Fruit fly (Drosophila melanogaster): ENCODE measurements around the gene CG13841.
A peak's percentile ranks its signal among the peaks of the same experiment; 100 is the strongest.

The CG13841 gene

dm6 chr3R:22750534-22750947, 17.0 kb downstream of the CG13841 start, which contains the start of the genes rumi, CG7029 and Usp12-46 (continued):
- TF ChIP-seq usp (GFP tag; optimal IDR thresholded peaks at IDR 0.05) (no peak), CG10267 (tag; optimal IDR thresholded peaks at IDR 0.05) (peak; percentile 80), Deaf1 (tag; optimal IDR thresholded peaks at IDR 0.05) (no peak), otp (GFP tag; IDR thresholded peaks at IDR 0.05) (peak; percentile 72; the same call in 2 of the 3 replicates), CG10959 (GFP tag; IDR thresholded peaks at IDR 0.05) (peak; percentile 73), CG18619 (GFP tag; optimal IDR thresholded peaks at IDR 0.05) (peak; percentile 83), pita (GFP tag; optimal IDR thresholded peaks at IDR 0.05) (no peak), E2f2 (GFP tag; IDR thresholded peaks at IDR 0.05) (peak; percentile 63), Trl (optimal IDR thresholded peaks at IDR 0.05) (peak in 1 of 2 experiments; percentile 1), Trl (GFP tag; optimal IDR thresholded peaks at IDR 0.05) (peak; percentile 92), nmo (GFP tag; optimal IDR thresholded peaks at IDR 0.05) (peak; percentile 93), vnd (GFP tag; IDR thresholded peaks at IDR 0.05; ENCODE audit: partially characterized antibody) (peak; percentile 66; the same call in 2 of the 3 replicates), D (optimal IDR thresholded peaks at IDR 0.05) (no peak), D (GFP tag; optimal IDR thresholded peaks at IDR 0.05) (peak; percentile 69), CG5953 (GFP tag; IDR thresholded peaks at IDR 0.05) (peak; percentile 77), ara (GFP tag; IDR thresholded peaks at IDR 0.05) (peak; percentile 79), pros (GFP tag; optimal IDR thresholded peaks at IDR 0.05) (peak; percentile 82), Opbp (GFP tag; IDR thresholded peaks at IDR 0.05; ENCODE audit: partially characterized antibody) (peak; percentile 61), zen (tag; optimal IDR thresholded peaks at IDR 0.05) (peak; percentile 89), CG7745 (tag; optimal IDR thresholded peaks at IDR 0.05) (no peak), Doc3 (GFP tag; IDR thresholded peaks at IDR 0.05; ENCODE audit: partially characterized antibody) (peak; percentile 83), cad (GFP tag; optimal IDR thresholded peaks at IDR 0.05) (no peak), Chrac-16 (GFP tag; optimal IDR thresholded peaks at IDR 0.05) (peak; percentile 89), CG5245 (GFP tag; optimal IDR thresholded peaks at IDR 0.05) (peak; percentile 71), Xbp1 (GFP tag; optimal IDR thresholded peaks at IDR 0.05) (peak; percentile 92), CG18011 (GFP tag; optimal IDR thresholded peaks at IDR 0.05) (peak; percentile 67), CG3995 (GFP tag; optimal IDR thresholded peaks at IDR 0.05) (peak; percentile 100), jing (GFP tag; optimal IDR thresholded peaks at IDR 0.05) (no peak), ato (GFP tag; IDR thresholded peaks at IDR 0.05; ENCODE audit: partially characterized antibody) (peak; percentile 67), Mrtf (GFP tag; IDR thresholded peaks at IDR 0.05) (peak; percentile 69), maf-S (GFP tag; optimal IDR thresholded peaks at IDR 0.05) (peak; percentile 90), Med (GFP tag) (peak; percentile 98), D19B (GFP tag; optimal IDR thresholded peaks at IDR 0.05) (peak; percentile 58), row (GFP tag; IDR thresholded peaks at IDR 0.05) (peak; percentile 97), dpn (GFP tag; optimal IDR thresholded peaks at IDR 0.05) (peak; percentile 85 to 92), bigmax (GFP tag; optimal IDR thresholded peaks at IDR 0.05) (no peak), Six4 (GFP tag; optimal IDR thresholded peaks at IDR 0.05) (peak; percentile 65), Eip74EF (GFP tag; optimal IDR thresholded peaks at IDR 0.05) (peak in 1 of 2 experiments; percentile 58), C15 (GFP tag; IDR thresholded peaks at IDR 0.05) (0 out of 3 replicates have a peak, but pooled peaks have one; percentile 53), CG2116 (GFP tag; optimal IDR thresholded peaks at IDR 0.05) (peak; percentile 76), CG10462 (GFP tag; optimal IDR thresholded peaks at IDR 0.05) (peak; percentile 73), zen2 (GFP tag; IDR thresholded peaks at IDR 0.05; ENCODE audit: partially characterized antibody) (peak; percentile 49; the same call in 1 of the 3 replicates), Pdp1 (GFP tag; optimal IDR thresholded peaks at IDR 0.05) (peak; percentile 82 to 92), ranshi (GFP tag; IDR thresholded peaks at IDR 0.05) (peak; percentile 99), trem (tag; optimal IDR thresholded peaks at IDR 0.05) (peak; percentile 83), chif (GFP tag; optimal IDR thresholded peaks at IDR 0.05) (peak; percentile 87 to 93), Aef1 (GFP tag; IDR thresholded peaks at IDR 0.05) (peak; percentile 84), Ada2b (GFP tag; IDR thresholded peaks at IDR 0.05) (peak; percentile 81), tgo (GFP tag; IDR thresholded peaks at IDR 0.05) (peak; percentile 80), eyg (GFP tag; optimal IDR thresholded peaks at IDR 0.05) (peak; percentile 58), Asciz (GFP tag; optimal IDR thresholded peaks at IDR 0.05) (peak; percentile 44)
